Fruit fly (Drosophila melanogaster): ENCODE results near the gene TkR99D.

The TkR99D gene

DNA sequence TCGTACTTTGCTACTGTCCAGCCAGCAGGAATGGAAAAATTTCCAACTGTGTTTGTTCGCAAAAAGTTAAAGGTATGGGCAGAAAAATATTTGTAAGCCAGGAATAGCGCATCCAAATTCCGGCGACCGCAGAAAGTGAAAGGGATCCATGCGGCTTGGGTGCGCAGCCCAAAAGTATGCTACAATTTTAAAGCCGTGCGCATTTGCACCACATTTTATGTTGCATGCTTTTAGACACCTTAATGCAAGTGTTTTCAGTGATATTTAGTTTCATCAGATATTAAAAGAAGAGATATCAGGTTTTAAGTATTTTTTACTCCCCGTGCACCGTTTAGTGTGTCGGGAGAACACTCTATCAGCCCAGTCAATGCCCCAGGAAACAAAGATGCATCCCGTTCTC, 6.1 kb downstream of the TkR99D start:
- TF ChIP-seq Blimp-1 (GFP tag; optimal IDR thresholded peaks at IDR 0.05) = peak; percentile 73
- peak; percentile 93 for TF ChIP-seq CG17612 (GFP tag; IDR thresholded peaks at IDR 0.05)
- TF ChIP-seq CG32772 (GFP tag; IDR thresholded peaks at IDR 0.05) = no peak
- no peak for TF ChIP-seq chn (GFP tag; optimal IDR thresholded peaks at IDR 0.05)
- TF ChIP-seq caup (GFP tag; optimal IDR thresholded peaks at IDR 0.05; ENCODE audit: severe bottlenecking) = no peak
- TF ChIP-seq CG8290 (GFP tag; optimal IDR thresholded peaks at IDR 0.05) = peak; percentile 94
- TF ChIP-seq CG8290 (tag; optimal IDR thresholded peaks at IDR 0.05) = peak; percentile 2 to 74

DNA sequence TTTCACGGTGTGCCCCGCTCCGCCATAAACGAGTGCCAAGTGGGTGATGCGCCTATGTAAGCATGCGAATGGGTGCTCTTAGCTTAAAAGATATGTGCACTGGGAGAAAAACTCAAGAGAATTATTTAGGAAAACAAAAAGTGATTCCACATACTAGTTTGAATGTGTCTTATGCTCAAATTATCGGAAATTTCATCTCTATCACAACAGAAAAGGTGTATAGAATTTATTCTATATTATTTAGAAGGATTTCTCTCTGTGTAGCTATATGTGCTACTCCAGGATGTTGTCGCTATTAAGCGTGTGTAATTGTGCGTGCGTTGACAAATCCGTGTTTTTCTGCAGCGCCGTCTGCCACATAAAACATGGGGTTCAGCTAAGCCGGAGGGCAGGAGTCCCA, 9.9 kb downstream of the TkR99D start:
- TF ChIP-seq rib (GFP tag; IDR thresholded peaks at IDR 0.05) (no peak), wdn (GFP tag; IDR thresholded peaks at IDR 0.05) (peak; percentile 38; the same call in 1 of the 2 replicates), HHEX (GFP tag; optimal IDR thresholded peaks at IDR 0.05) (no peak), pb (GFP tag; optimal IDR thresholded peaks at IDR 0.05) (no peak), CG4282 (GFP tag; optimal IDR thresholded peaks at IDR 0.05) (no peak), oc (tag; optimal IDR thresholded peaks at IDR 0.05) (no peak), ac (GFP tag; optimal IDR thresholded peaks at IDR 0.05) (no peak), CG9932 (GFP tag; IDR thresholded peaks at IDR 0.05) (peak; percentile 44), Hr39 (optimal IDR thresholded peaks at IDR 0.05) (no peak), bbx (GFP tag; IDR thresholded peaks at IDR 0.05; ENCODE audit: partially characterized antibody) (no peak), caup (GFP tag; optimal IDR thresholded peaks at IDR 0.05; ENCODE audit: severe bottlenecking) (no peak), CG15479 (GFP tag; optimal IDR thresholded peaks at IDR 0.05) (no peak), CG10209 (GFP tag; optimal IDR thresholded peaks at IDR 0.05) (no peak), TFAM (GFP tag; optimal IDR thresholded peaks at IDR 0.05) (no peak), Mrtf (GFP tag; IDR thresholded peaks at IDR 0.05) (no peak), emc (GFP tag; optimal IDR thresholded peaks at IDR 0.05) (no peak), tgo (GFP tag; IDR thresholded peaks at IDR 0.05) (no peak), CG2889 (GFP tag; IDR thresholded peaks at IDR 0.05) (no peak), Ets65A (GFP tag) (peak; percentile 23), CG6272 (GFP tag; IDR thresholded peaks at IDR 0.05) (no peak), Hey (tag; optimal IDR thresholded peaks at IDR 0.05) (no peak), CG1024 (GFP tag; IDR thresholded peaks at IDR 0.05) (no peak), klu (GFP tag; IDR thresholded peaks at IDR 0.05) (no peak), CG8765 (GFP tag; IDR thresholded peaks at IDR 0.05) (no peak), Eip74EF (GFP tag; optimal IDR thresholded peaks at IDR 0.05) (no peak), MTF-1 (GFP tag; optimal IDR thresholded peaks at IDR 0.05; ENCODE audit: borderline replicate concordance) (no peak), btn (GFP tag; optimal IDR thresholded peaks at IDR 0.05) (no peak), CG5953 (GFP tag; IDR thresholded peaks at IDR 0.05) (no peak), ap (GFP tag; IDR thresholded peaks at IDR 0.05) (no peak), Lhr (GFP tag; optimal IDR thresholded peaks at IDR 0.05) (no peak), pum (GFP tag; optimal IDR thresholded peaks at IDR 0.05) (no peak), zfh1 (GFP tag; IDR thresholded peaks at IDR 0.05) (no peak), CG18476 (GFP tag; optimal IDR thresholded peaks at IDR 0.05) (no peak), CG4617 (GFP tag; optimal IDR thresholded peaks at IDR 0.05; ENCODE audit: borderline replicate concordance) (no peak), CG14667 (GFP tag; IDR thresholded peaks at IDR 0.05) (no peak; the same call in 1 of the 2 replicates), CG18619 (GFP tag; optimal IDR thresholded peaks at IDR 0.05) (no peak), lov (optimal IDR thresholded peaks at IDR 0.05) (no peak), lov (GFP tag; IDR thresholded peaks at IDR 0.05) (no peak), Hmx (GFP tag; optimal IDR thresholded peaks at IDR 0.05) (no peak), CG3726 (GFP tag; IDR thresholded peaks at IDR 0.05) (no peak), Oli (tag; optimal IDR thresholded peaks at IDR 0.05) (no peak), wek (GFP tag; optimal IDR thresholded peaks at IDR 0.05) (no peak), D (optimal IDR thresholded peaks at IDR 0.05) (no peak), D (GFP tag; optimal IDR thresholded peaks at IDR 0.05) (no peak), CG14014 (GFP tag; IDR thresholded peaks at IDR 0.05) (0 out of 2 replicates have a peak, but pooled peaks have one; percentile 31), gsb-n (tag; optimal IDR thresholded peaks at IDR 0.05) (no peak)
